Fruit fly (Drosophila melanogaster): ENCODE measurements around the gene pic.

The pic gene

dm6 chr3R:13068022-13068421, 16.0 kb downstream of the pic start (continued):
- TF ChIP-seq CG9817 (tag; optimal IDR thresholded peaks at IDR 0.05), result peak; percentile 73
- no peak for TF ChIP-seq CG32772 (GFP tag; IDR thresholded peaks at IDR 0.05)
- TF ChIP-seq gcm (GFP tag; optimal IDR thresholded peaks at IDR 0.05), result peak; percentile 95
- no peak for TF ChIP-seq Adf1 (GFP tag; IDR thresholded peaks at IDR 0.05)
- no peak for TF ChIP-seq CG16779 (GFP tag; IDR thresholded peaks at IDR 0.05)
- no peak for TF ChIP-seq lov (optimal IDR thresholded peaks at IDR 0.05)
- TF ChIP-seq lov (GFP tag; IDR thresholded peaks at IDR 0.05), result peak; percentile 78; the same call in 2 of the 3 replicates
- no peak for TF ChIP-seq Hand (GFP tag; optimal IDR thresholded peaks at IDR 0.05)
- TF ChIP-seq cad (GFP tag; optimal IDR thresholded peaks at IDR 0.05), result no peak
- TF ChIP-seq Rfx (GFP tag; IDR thresholded peaks at IDR 0.05), result peak; percentile 47
- TF ChIP-seq peb (GFP tag; IDR thresholded peaks at IDR 0.05), result peak; percentile 31; the same call in 1 of the 2 replicates
- TF ChIP-seq CG2116 (GFP tag; optimal IDR thresholded peaks at IDR 0.05), result peak; percentile 67
- TF ChIP-seq CG14014 (GFP tag; IDR thresholded peaks at IDR 0.05), result peak; percentile 6; the same call in 1 of the 2 replicates
- TF ChIP-seq Myb (GFP tag; optimal IDR thresholded peaks at IDR 0.05), result peak; percentile 26
- peak; percentile 41 for TF ChIP-seq Deaf1 (tag; optimal IDR thresholded peaks at IDR 0.05)
- peak; percentile 81 for TF ChIP-seq CG8089 (GFP tag; optimal IDR thresholded peaks at IDR 0.05)
- no peak for TF ChIP-seq CG6272 (GFP tag; IDR thresholded peaks at IDR 0.05)
- TF ChIP-seq CG18011 (GFP tag; optimal IDR thresholded peaks at IDR 0.05), result peak; percentile 45
- TF ChIP-seq CG8924 (tag; optimal IDR thresholded peaks at IDR 0.05), result peak; percentile 83
- TF ChIP-seq ken (GFP tag; IDR thresholded peaks at IDR 0.05), result peak; percentile 64; the same call in 1 of the 3 replicates
- TF ChIP-seq Hey (tag; optimal IDR thresholded peaks at IDR 0.05), result peak; percentile 58
- peak; percentile 65 for TF ChIP-seq crol (GFP tag; IDR thresholded peaks at IDR 0.05)
- peak; percentile 87 for TF ChIP-seq gce (GFP tag; IDR thresholded peaks at IDR 0.05)
- no peak for TF ChIP-seq klu (GFP tag; IDR thresholded peaks at IDR 0.05)
- TF ChIP-seq CG18619 (GFP tag; optimal IDR thresholded peaks at IDR 0.05), result peak; percentile 83
- peak; percentile 86 for TF ChIP-seq ara (GFP tag; IDR thresholded peaks at IDR 0.05)
- no peak for TF ChIP-seq h (optimal IDR thresholded peaks at IDR 0.05)
- peak; percentile 71 for TF ChIP-seq pum (GFP tag; optimal IDR thresholded peaks at IDR 0.05)
- TF ChIP-seq bbx (GFP tag; IDR thresholded peaks at IDR 0.05; ENCODE audit: partially characterized antibody), result no peak
- peak; percentile 88 for TF ChIP-seq CG5180 (GFP tag; optimal IDR thresholded peaks at IDR 0.05)
- no peak for TF ChIP-seq bowl (GFP tag; IDR thresholded peaks at IDR 0.05)
- peak; percentile 17; the same call in 1 of the 3 replicates for TF ChIP-seq Aef1 (GFP tag; IDR thresholded peaks at IDR 0.05)
- TF ChIP-seq E2f2 (GFP tag; IDR thresholded peaks at IDR 0.05), result peak; percentile 42; the same call in 1 of the 2 replicates
- peak; percentile 65 for TF ChIP-seq maf-S (GFP tag; optimal IDR thresholded peaks at IDR 0.05)
- TF ChIP-seq Ravus (GFP tag; IDR thresholded peaks at IDR 0.05), result no peak; the same call in 1 of the 2 replicates
- TF ChIP-seq CG3065 (GFP tag; optimal IDR thresholded peaks at IDR 0.05), result peak; percentile 73
- peak; percentile 64 for TF ChIP-seq NC2α (GFP tag; optimal IDR thresholded peaks at IDR 0.05)
- no peak for TF ChIP-seq sug (tag; optimal IDR thresholded peaks at IDR 0.05)
- peak; percentile 83 for TF ChIP-seq Oli (tag; optimal IDR thresholded peaks at IDR 0.05)
- TF ChIP-seq Mes4 (GFP tag; optimal IDR thresholded peaks at IDR 0.05), result peak; percentile 85
- peak; percentile 60 for TF ChIP-seq danr (GFP tag; IDR thresholded peaks at IDR 0.05)
- TF ChIP-seq CG15514 (GFP tag; optimal IDR thresholded peaks at IDR 0.05), result peak; percentile 76
- peak; percentile 70 for TF ChIP-seq pfk (GFP tag; optimal IDR thresholded peaks at IDR 0.05)
- no peak for TF ChIP-seq C15 (GFP tag; IDR thresholded peaks at IDR 0.05)
- peak; percentile 40 for TF ChIP-seq Usf (GFP tag; optimal IDR thresholded peaks at IDR 0.05)
- TF ChIP-seq Scr (GFP tag; IDR thresholded peaks at IDR 0.05; ENCODE audit: partially characterized antibody), result no peak
- peak; percentile 95 for TF ChIP-seq CG7271 (tag; optimal IDR thresholded peaks at IDR 0.05)
- peak; percentile 54 for TF ChIP-seq CG30431 (GFP tag; optimal IDR thresholded peaks at IDR 0.05)
- TF ChIP-seq CG9609 (GFP tag; optimal IDR thresholded peaks at IDR 0.05), result peak; percentile 46
- TF ChIP-seq CG12659 (GFP tag; optimal IDR thresholded peaks at IDR 0.05), result peak; percentile 76
- TF ChIP-seq Dref (GFP tag; IDR thresholded peaks at IDR 0.05), result no peak
- TF ChIP-seq ap (GFP tag; IDR thresholded peaks at IDR 0.05), result no peak
- TF ChIP-seq Dfd (GFP tag; optimal IDR thresholded peaks at IDR 0.05), result no peak

All from whole organism, embryonic.